Worm (Caenorhabditis elegans): ENCODE results near the gene dcn-1.
A peak's percentile ranks its signal among the peaks of the same experiment; 100 is the strongest.

The dcn-1 gene

DNA sequence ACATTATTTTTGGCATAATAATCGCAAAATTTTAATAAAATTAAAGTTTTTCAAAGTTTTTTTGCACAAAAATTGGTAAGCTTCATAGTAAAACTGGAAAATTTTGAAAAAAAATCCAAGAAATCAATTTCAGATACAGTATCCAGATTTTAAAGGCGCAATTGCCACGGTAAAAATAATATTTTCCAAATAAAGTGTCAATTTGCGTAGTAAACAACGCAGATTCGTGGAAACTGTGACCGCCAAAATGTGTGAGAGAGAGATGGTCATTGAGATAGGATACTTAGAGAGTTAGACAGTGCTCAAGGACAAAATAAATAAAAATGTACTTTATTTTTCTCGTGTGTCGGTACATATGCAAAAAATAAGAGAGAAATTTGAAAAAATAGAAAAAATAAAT, 10.9 kb upstream of the dcn-1 start:
- no peak for TF ChIP-seq attf-3 (GFP tag; conservative IDR thresholded peaks at IDR 0.05)
- peak; percentile 65 for TF ChIP-seq lsl-1 (GFP tag; optimal IDR thresholded peaks at IDR 0.05)
- TF ChIP-seq ztf-26 (tag; optimal IDR thresholded peaks at IDR 0.05), result no peak
- no peak for TF ChIP-seq unc-62 (GFP tag; optimal IDR thresholded peaks at IDR 0.05)
- TF ChIP-seq mxl-1 (tag; optimal IDR thresholded peaks at IDR 0.05), result no peak
- TF ChIP-seq T26A5.8 (tag; optimal IDR thresholded peaks at IDR 0.05), result no peak
- no peak for TF ChIP-seq nfyb-1 (GFP tag; IDR thresholded peaks at IDR 0.05)
- no peak for TF ChIP-seq F10E7.11 (tag; optimal IDR thresholded peaks at IDR 0.05)
- TF ChIP-seq tbx-9 (tag; optimal IDR thresholded peaks at IDR 0.05; ENCODE audit: borderline replicate concordance), result no peak
- no peak for TF ChIP-seq F55B11.4 (tag; optimal IDR thresholded peaks at IDR 0.05; ENCODE audit: borderline replicate concordance, insufficient read depth)
- TF ChIP-seq hlh-12 (tag; optimal IDR thresholded peaks at IDR 0.05), result no peak
- peak; percentile 29 for TF ChIP-seq xnd-1 (tag; optimal IDR thresholded peaks at IDR 0.05)
- TF ChIP-seq ama-1 (optimal IDR thresholded peaks at IDR 0.05), result no peak
- no peak for TF ChIP-seq ama-1 (GFP tag; optimal IDR thresholded peaks at IDR 0.05)
- no peak for TF ChIP-seq hrde-1 (tag; optimal IDR thresholded peaks at IDR 0.05; ENCODE audit: borderline replicate concordance)
- no peak for TF ChIP-seq let-607 (tag; optimal IDR thresholded peaks at IDR 0.05)
- TF ChIP-seq efl-1 (GFP tag; optimal IDR thresholded peaks at IDR 0.05), result peak; percentile 29
- peak; percentile 39; the same call in 1 of the 2 replicates for TF ChIP-seq madf-6 (GFP tag; IDR thresholded peaks at IDR 0.05)
- no peak for TF ChIP-seq nhr-120 (GFP tag; IDR thresholded peaks at IDR 0.05)

DNA sequence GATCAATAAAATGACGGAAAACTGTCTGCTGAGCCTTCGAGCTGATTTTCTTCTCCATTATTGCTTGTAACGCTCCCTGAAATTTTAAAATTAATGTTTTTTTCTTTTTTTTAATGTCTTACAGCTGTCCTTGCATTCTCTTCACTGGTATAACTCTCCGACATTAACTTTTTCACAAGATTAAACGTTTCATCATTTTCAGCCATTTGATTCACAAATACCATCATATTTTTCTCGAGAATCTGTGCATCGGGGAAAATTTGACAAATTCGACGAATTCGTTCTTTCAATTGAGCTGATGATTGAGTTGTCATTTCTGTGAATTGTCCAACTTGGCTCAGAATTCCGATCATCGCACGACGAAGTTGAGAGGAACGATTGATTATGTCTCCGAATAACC, 4.4 kb upstream of the dcn-1 start:
- no peak for TF ChIP-seq unc-62 (GFP tag; optimal IDR thresholded peaks at IDR 0.05)
- no peak for TF ChIP-seq nhr-27 (tag; optimal IDR thresholded peaks at IDR 0.05)
- no peak for TF ChIP-seq B0035.1 (tag; optimal IDR thresholded peaks at IDR 0.05)
- TF ChIP-seq tbx-9 (tag; optimal IDR thresholded peaks at IDR 0.05; ENCODE audit: borderline replicate concordance), result no peak
- TF ChIP-seq F33H1.4 (GFP tag; IDR thresholded peaks at IDR 0.05), result no peak
- TF ChIP-seq nfya-2 (GFP tag; IDR thresholded peaks at IDR 0.05), result no peak
- no peak for TF ChIP-seq ceh-100 (GFP tag; IDR thresholded peaks at IDR 0.05)
- TF ChIP-seq D2030.7 (GFP tag; IDR thresholded peaks at IDR 0.05), result no peak
- no peak for TF ChIP-seq nfyb-1 (GFP tag; IDR thresholded peaks at IDR 0.05)
- no peak for TF ChIP-seq nfya-1 (tag; optimal IDR thresholded peaks at IDR 0.05; ENCODE audit: borderline replicate concordance, insufficient read depth)
- no peak for TF ChIP-seq Y56A3A.18 (GFP tag; IDR thresholded peaks at IDR 0.05)
- TF ChIP-seq K11D2.4 (GFP tag; IDR thresholded peaks at IDR 0.05), result no peak
- no peak for TF ChIP-seq ztf-25 (GFP tag; IDR thresholded peaks at IDR 0.05)
- no peak for TF ChIP-seq F55B11.4 (tag; optimal IDR thresholded peaks at IDR 0.05; ENCODE audit: borderline replicate concordance, insufficient read depth)
- TF ChIP-seq hlh-12 (tag; optimal IDR thresholded peaks at IDR 0.05), result no peak
- TF ChIP-seq akir-1 (GFP tag; optimal IDR thresholded peaks at IDR 0.05), result no peak
- no peak for TF ChIP-seq Y95B8A.8 (GFP tag; IDR thresholded peaks at IDR 0.05)
- TF ChIP-seq lin-54 (GFP tag; optimal IDR thresholded peaks at IDR 0.05), result no peak

DNA sequence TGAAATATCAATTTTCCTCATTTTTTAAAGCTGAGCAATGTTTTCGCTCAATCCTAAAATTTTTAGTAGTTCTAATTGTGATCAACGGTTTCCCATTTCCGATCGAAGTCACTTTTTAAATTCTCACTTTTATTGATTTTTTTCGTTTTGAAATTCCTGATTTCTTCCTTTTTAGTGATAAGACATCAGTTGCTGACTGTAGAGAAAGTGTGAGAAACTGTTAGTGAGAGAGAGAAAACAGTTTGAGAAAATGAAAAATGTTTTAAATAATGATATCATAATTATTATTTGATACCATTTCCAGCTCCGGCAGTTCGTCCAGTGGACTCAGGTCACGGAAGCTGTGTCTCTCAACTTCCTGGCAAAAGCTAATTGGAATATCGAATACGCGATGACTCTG, 790 bp downstream of the dcn-1 start:
- TF ChIP-seq nhr-80 (tag; optimal IDR thresholded peaks at IDR 0.05), result peak; percentile 45
- no peak for TF ChIP-seq ztf-18 (tag; optimal IDR thresholded peaks at IDR 0.05)

DNA sequence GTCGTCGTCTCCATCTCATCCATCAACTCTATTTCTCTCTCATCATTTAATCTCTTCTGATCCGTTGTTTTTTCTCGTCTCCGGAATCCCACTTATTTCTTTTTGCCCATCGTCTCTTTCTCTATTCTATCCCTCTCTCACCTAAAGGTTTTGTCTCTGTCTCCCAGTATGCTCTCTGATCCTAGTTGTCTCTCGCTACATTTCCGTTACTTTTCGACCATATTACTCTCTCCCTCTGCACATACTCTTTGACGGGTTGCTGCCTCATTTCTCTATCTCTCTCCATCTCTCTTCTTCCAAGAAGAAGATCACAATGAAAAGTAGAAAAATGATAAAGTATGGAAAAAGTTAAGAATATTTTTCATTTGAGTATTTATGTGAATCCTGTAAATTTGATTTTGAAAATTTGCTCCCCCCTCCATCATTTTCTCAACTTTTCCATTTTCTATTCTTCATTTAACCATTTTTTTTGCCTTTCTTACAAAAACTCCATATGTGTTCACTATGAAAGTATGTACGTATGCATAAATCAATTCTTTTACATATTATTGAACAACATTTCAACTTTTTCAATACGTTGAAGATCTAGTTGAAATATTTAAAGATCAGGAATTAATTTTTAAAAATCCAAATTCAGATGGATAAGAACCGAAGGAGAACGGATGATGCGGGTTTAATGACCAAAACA, 3.5 kb downstream of the dcn-1 start, which contains the start of gene tag-131:
Gene tag-131 (plus strand): TSS at position 638 of the 688 bp plus-strand sequence.
- TF ChIP-seq let-526 (GFP tag; IDR thresholded peaks at IDR 0.05) (no peak), hmg-1.2 (GFP tag; IDR thresholded peaks at IDR 0.05) (peak; percentile 20; the same call in 1 of the 2 replicates)
